Fruit fly (Drosophila melanogaster) whole organism, wandering third instar larva: ENCODE results near the gene CG14662.
A peak's percentile ranks its signal among the peaks of the same experiment; 100 is the strongest.

Source experiments
- Abd-B ChIP-seq: fragments of >200 bp; optimal IDR thresholded peaks from 2 replicates; lab custom pipeline; 2017; ENCODE audit warnings: missing biosample characterization, missing genetic modification characterization
- CG9705 ChIP-seq: fragments of 200-800 bp; sonication (Bioruptor generic); optimal IDR thresholded peaks from 2 replicates; lab custom pipeline; 2018; ENCODE audit warnings: missing biosample characterization, mild to moderate bottlenecking, missing genetic modification characterization
- Dfd ChIP-seq: fragments of >200 bp; optimal IDR thresholded peaks from 2 replicates; lab custom pipeline; 2017; ENCODE audit warnings: missing biosample characterization, missing genetic modification characterization
- Dif ChIP-seq: fragments of 200-275, 200-300 bp; sonication (Bioruptor generic); optimal IDR thresholded peaks from 2 replicates; lab custom pipeline; 2018; ENCODE audit warnings: missing biosample characterization, missing genetic modification characterization; ENCODE audit not compliant: partially characterized antibody
- GATAd ChIP-seq: sonication (Bioruptor generic); optimal IDR thresholded peaks from 2 replicates; lab custom pipeline; 2016; ENCODE audit warnings: missing biosample characterization, missing genetic modification characterization
- Hr78 ChIP-seq: fragments of >200 bp; optimal IDR thresholded peaks from 2 replicates; lab custom pipeline; 2017; ENCODE audit warnings: missing biosample characterization, missing genetic modification characterization
- Hr83 ChIP-seq: fragments of 200-300 bp; sonication (Bioruptor generic); optimal IDR thresholded peaks from 2 replicates; lab custom pipeline; 2016; ENCODE audit warnings: missing biosample characterization, mild to moderate bottlenecking, missing genetic modification characterization, moderate library complexity; ENCODE audit not compliant: poor library complexity, severe bottlenecking
- Mio ChIP-seq: sonication (Bioruptor generic); optimal IDR thresholded peaks from 2 replicates; lab custom pipeline; 2016; ENCODE audit warnings: missing biosample characterization, missing genetic modification characterization
- Myc ChIP-seq: fragments of >200 bp; optimal IDR thresholded peaks from 2 replicates; lab custom pipeline; 2017
- N ChIP-seq: fragments of >200 bp; optimal IDR thresholded peaks from 2 replicates; lab custom pipeline; 2018; ENCODE audit warnings: missing biosample characterization, missing external identifiers, missing genetic modification characterization
- OdsH ChIP-seq: fragments of 200-800 bp; sonication (Bioruptor generic); optimal IDR thresholded peaks from 2 replicates; lab custom pipeline; 2016; ENCODE audit warnings: missing biosample characterization, mild to moderate bottlenecking, missing genetic modification characterization
- Rel ChIP-seq, 2 experiments: fragments of 200-800 bp; sonication (Bioruptor generic) in 1 of 2; optimal IDR thresholded peaks; 2 replicates in 1 of 2; 3 replicates in 1 of 2; lab custom pipeline; 2016 to 2019; ENCODE audit warnings: mild to moderate bottlenecking in 2 of 2, missing biosample characterization in 2 of 2, missing genetic modification characterization in 2 of 2, moderate library complexity in 1 of 2
- Sp1 ChIP-seq: fragments of 200-800 bp; sonication (Bioruptor generic); optimal IDR thresholded peaks from 3 replicates; lab custom pipeline; 2019; ENCODE audit warnings: missing biosample characterization, mild to moderate bottlenecking, missing genetic modification characterization, moderate library complexity
- Vsx2 ChIP-seq: fragments of 200-300, 225-300 bp; sonication (Bioruptor generic); optimal IDR thresholded peaks from 2 replicates; lab custom pipeline; 2018; ENCODE audit warnings: missing biosample characterization, missing genetic modification characterization; ENCODE audit not compliant: partially characterized antibody
- brk ChIP-seq: fragments of 200-800 bp; sonication (Bioruptor generic); optimal IDR thresholded peaks from 2 replicates; lab custom pipeline; 2016; ENCODE audit warnings: missing biosample characterization, mild to moderate bottlenecking, missing genetic modification characterization
- dmrt93B ChIP-seq: fragments of 200-800 bp; sonication (Bioruptor generic); optimal IDR thresholded peaks from 2 replicates; lab custom pipeline; 2018; ENCODE audit warnings: missing biosample characterization, mild to moderate bottlenecking, missing genetic modification characterization
- dsf ChIP-seq: sonication (Bioruptor generic); optimal IDR thresholded peaks from 2 replicates; lab custom pipeline; 2016; ENCODE audit warnings: missing biosample characterization, missing genetic modification characterization, borderline replicate concordance
- ey ChIP-seq: fragments of 200-800 bp; sonication (Bioruptor generic); optimal IDR thresholded peaks from 2 replicates; lab custom pipeline; 2016; ENCODE audit warnings: missing biosample characterization, missing genetic modification characterization
- foxo ChIP-seq, 2 experiments: fragments of 200-800 bp; sonication (Bioruptor generic); optimal IDR thresholded peaks; 2 replicates in 1 of 2; 3 replicates in 1 of 2; lab custom pipeline; 2016 to 2017; ENCODE audit warnings: missing biosample characterization in 2 of 2, missing genetic modification characterization in 2 of 2
- fru ChIP-seq: fragments of 200-800 bp; sonication (Bioruptor generic); optimal IDR thresholded peaks from 3 replicates; lab custom pipeline; 2016; ENCODE audit warnings: missing biosample characterization, mild to moderate bottlenecking, missing genetic modification characterization
- jim ChIP-seq: fragments of 175-275, 200-325 bp; sonication (Bioruptor generic); optimal IDR thresholded peaks from 2 replicates; lab custom pipeline; 2016; ENCODE audit warnings: missing biosample characterization, mild to moderate bottlenecking, missing genetic modification characterization
- lola ChIP-seq: fragments of >200 bp; optimal IDR thresholded peaks from 2 replicates; lab custom pipeline; 2017; ENCODE audit warnings: missing biosample characterization, missing genetic modification characterization
- pan ChIP-seq: fragments of >200 bp; optimal IDR thresholded peaks from 2 replicates; lab custom pipeline; 2017
- psq ChIP-seq: fragments of 200-800 bp; sonication (Bioruptor generic); optimal IDR thresholded peaks from 3 replicates; lab custom pipeline; 2017; ENCODE audit warnings: missing biosample characterization, mild to moderate bottlenecking, missing genetic modification characterization, moderate library complexity
- rgr ChIP-seq: fragments of 200-800 bp; sonication (Bioruptor generic); optimal IDR thresholded peaks from 3 replicates; lab custom pipeline; 2016; ENCODE audit warnings: missing biosample characterization, mild to moderate bottlenecking, missing genetic modification characterization
- sage ChIP-seq: fragments of 200-800 bp; sonication (Bioruptor generic); optimal IDR thresholded peaks from 2 replicates; lab custom pipeline; 2016; ENCODE audit warnings: missing biosample characterization, mild to moderate bottlenecking, missing genetic modification characterization
- sv ChIP-seq: fragments of 200-800 bp; sonication (Bioruptor generic); optimal IDR thresholded peaks from 3 replicates; lab custom pipeline; 2016; ENCODE audit warnings: missing biosample characterization, missing genetic modification characterization
- tai ChIP-seq: sonication (Bioruptor generic); optimal IDR thresholded peaks from 2 replicates; lab custom pipeline; 2016; ENCODE audit warnings: missing biosample characterization, missing genetic modification characterization
- usp ChIP-seq: fragments of >200 bp; optimal IDR thresholded peaks from 2 replicates; lab custom pipeline; 2017; ENCODE audit warnings: missing biosample characterization, missing genetic modification characterization

Gene CG14662

dm6 chr3R:5022426-5022825 lies 38.4 kb upstream of the CG14662 start:
- no peak for TF ChIP-seq fru (GFP tag; lab: Kevin White, UChicago)
- peak; percentile 20 for TF ChIP-seq Hr83 (GFP tag; lab: Kevin White, UChicago)

- peak; percentile 71 for TF ChIP-seq Vsx2 (GFP tag; lab: Kevin White, UChicago)
- TF ChIP-seq lola (GFP tag; lab: Kevin White, UChicago), result no peak
Measured at dm6 chr3R:5021431-5021999, 37.5 kb upstream of the CG14662 start.

DNA sequence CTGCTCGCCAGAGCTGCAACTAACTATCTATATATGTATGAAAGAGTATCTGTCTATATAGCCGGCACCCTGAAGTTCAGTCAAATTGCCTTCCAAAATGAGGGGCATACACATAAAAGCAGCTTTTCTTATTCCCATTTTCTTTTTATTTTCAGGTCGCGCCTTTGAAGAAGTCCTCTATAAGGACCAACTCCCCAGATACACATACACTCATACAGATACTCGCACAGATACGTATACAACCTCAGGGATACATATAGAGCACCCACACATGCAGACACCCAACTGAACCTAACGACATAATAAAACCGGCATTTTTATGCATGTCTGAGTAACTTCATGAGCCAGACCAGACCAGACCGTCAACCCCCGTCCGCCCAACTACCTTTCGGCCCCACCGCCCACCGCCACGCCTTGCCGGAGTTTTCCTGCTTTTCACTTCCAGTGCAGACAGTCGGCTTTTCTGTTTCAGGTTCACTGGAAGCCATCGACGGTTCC lies 36.9 kb upstream of the CG14662 start:
- TF ChIP-seq CG9705 (GFP tag; lab: Kevin White, UChicago) (no peak), Abd-B (GFP tag; lab: Kevin White, UChicago) (no peak), Myc (lab: Kevin White, UChicago) (no peak), dmrt93B (GFP tag; lab: Kevin White, UChicago) (no peak), Dif (GFP tag; lab: Kevin White, UChicago) (no peak), brk (GFP tag; lab: Kevin White, UChicago) (no peak), pan (lab: Kevin White, UChicago) (no peak), GATAd (GFP tag; lab: Kevin White, UChicago) (no peak), OdsH (no peak), tai (GFP tag; lab: Kevin White, UChicago) (no peak), usp (GFP tag; lab: Kevin White, UChicago) (no peak), Mio (GFP tag; lab: Kevin White, UChicago) (no peak), jim (no peak), Rel (GFP tag; optimal IDR thresholded peaks at IDR 0.05; lab: Kevin White, UChicago) (no peak), Rel (tag; optimal IDR thresholded peaks at IDR 0.05; lab: Kevin White, UChicago) (no peak), Vsx2 (GFP tag; lab: Kevin White, UChicago) (no peak)
- TF ChIP-seq, all 38 proteins: peak for 0

dm6 chr3R:5020287-5020686 lies 36.3 kb upstream of the CG14662 start:
- TF ChIP-seq GATAd (GFP tag; lab: Kevin White, UChicago), result no peak
- TF ChIP-seq tai (GFP tag; lab: Kevin White, UChicago), result no peak
- no peak for TF ChIP-seq Sp1 (GFP tag; lab: Kevin White, UChicago)
- no peak for TF ChIP-seq Hr83 (GFP tag; lab: Kevin White, UChicago)
- TF ChIP-seq foxo (GFP tag; optimal IDR thresholded peaks at IDR 0.05; lab: Kevin White, UChicago), result no peak
- no peak for TF ChIP-seq N (GFP tag; lab: Kevin White, UChicago)
- TF ChIP-seq Abd-B (GFP tag; lab: Kevin White, UChicago), result no peak
- TF ChIP-seq Dfd, result peak; percentile 73
- TF ChIP-seq, all 38 proteins: peak for 1

DNA sequence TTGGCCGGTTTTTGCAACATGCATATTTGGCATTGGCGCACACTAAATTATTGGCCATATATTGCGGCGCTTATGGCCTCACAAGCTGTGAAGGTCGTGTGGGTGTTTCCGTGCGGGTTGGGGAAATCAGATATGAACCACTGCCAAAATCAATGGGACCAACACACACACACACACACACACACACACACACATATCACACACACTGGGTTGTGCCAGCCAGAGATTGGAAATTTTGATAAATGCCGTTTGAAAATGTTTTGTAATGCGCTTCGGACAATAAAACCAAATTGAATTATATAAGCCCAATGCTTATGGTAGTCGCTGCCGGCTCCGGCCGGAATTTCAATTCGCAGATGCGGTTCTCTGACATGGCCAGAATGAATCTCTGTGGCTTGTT lies 35.4 kb upstream of the CG14662 start:
- TF ChIP-seq Dfd (peak; percentile 66), sv (GFP tag; lab: Kevin White, UChicago) (no peak)

dm6 chr3R:5018512-5019275 lies 34.7 kb upstream of the CG14662 start:
- TF ChIP-seq dsf (no peak), rgr (GFP tag; lab: Kevin White, UChicago) (no peak), Vsx2 (GFP tag; lab: Kevin White, UChicago) (no peak), sage (no peak), Dif (GFP tag; lab: Kevin White, UChicago) (no peak), GATAd (GFP tag; lab: Kevin White, UChicago) (no peak), sv (GFP tag; lab: Kevin White, UChicago) (no peak), Myc (lab: Kevin White, UChicago) (no peak), Dfd (no peak), Hr83 (GFP tag; lab: Kevin White, UChicago) (no peak), CG9705 (GFP tag; lab: Kevin White, UChicago) (no peak), Hr78 (GFP tag; lab: Kevin White, UChicago) (no peak), brk (GFP tag; lab: Kevin White, UChicago) (no peak), psq (GFP tag; lab: Kevin White, UChicago) (no peak), usp (GFP tag; lab: Kevin White, UChicago) (no peak), ey (no peak), dmrt93B (GFP tag; lab: Kevin White, UChicago) (no peak), Abd-B (GFP tag; lab: Kevin White, UChicago) (no peak), N (GFP tag; lab: Kevin White, UChicago) (no peak), pan (lab: Kevin White, UChicago) (no peak)
